Worm (Caenorhabditis elegans) whole organism, late embryonic: ENCODE results near the gene C29G2.6.
"Not testable (repeated sequence)": the region's sequence is repeated elsewhere in the genome, so short reads cannot be mapped to it uniquely, and the experiment has no call there.

Source experiments
- dmd-4 ChIP-seq: sonication (generic microtip); optimal IDR thresholded peaks from 2 replicates; lab custom pipeline; 2016; ENCODE audit warnings: borderline replicate concordance, missing genetic modification characterization, missing compliant biosample characterization
- elt-2 ChIP-seq: sonication (generic microtip); optimal IDR thresholded peaks from 2 replicates; lab custom pipeline; 2016; ENCODE audit warnings: missing genetic modification reagents, missing genetic modification characterization, missing compliant biosample characterization
- fkh-10 ChIP-seq: fragments of 150-350 bp; optimal IDR thresholded peaks from 2 replicates; lab custom pipeline; 2014; ENCODE audit warnings: missing biosample characterization, missing genetic modification reagents, missing genetic modification characterization
- madf-2 ChIP-seq: sonication (generic microtip); optimal IDR thresholded peaks from 2 replicates; lab custom pipeline; 2017; ENCODE audit warnings: missing genetic modification characterization, missing compliant biosample characterization
- pqm-1 ChIP-seq: sonication (generic microtip); optimal IDR thresholded peaks from 2 replicates; lab custom pipeline; 2016; ENCODE audit warnings: missing genetic modification characterization, missing compliant biosample characterization
- ztf-16 ChIP-seq: sonication (generic microtip); optimal IDR thresholded peaks from 2 replicates; lab custom pipeline; 2017; ENCODE audit warnings: missing genetic modification characterization, missing compliant biosample characterization

ce11 chrV:2625360-2625759, 39.7 kb upstream of the C29G2.6 start, which contains the start of gene sknr-1:
- not testable (repeated sequence) for TF ChIP-seq pqm-1 (tag; lab: Kevin White, UChicago); dmd-4 (tag; lab: Kevin White, UChicago); madf-2 (tag; lab: Kevin White, UChicago); ztf-16 (tag; lab: Kevin White, UChicago); elt-2 (tag; lab: Kevin White, UChicago); fkh-10
